Worm (Caenorhabditis elegans): ENCODE results near the gene H12C20.7.

H12C20.7 gene

ce11 chrV:11532964-11533363 is 39.8 kb downstream of the H12C20.7 start (continued):
- TF ChIP-seq ces-1 (GFP tag; optimal IDR thresholded peaks at IDR 0.05) = no peak
- TF ChIP-seq mep-1 (tag; optimal IDR thresholded peaks at IDR 0.05) = peak; percentile 1
- TF ChIP-seq lir-3 (tag; optimal IDR thresholded peaks at IDR 0.05; ENCODE audit: poor library complexity) = no peak
- TF ChIP-seq sup-37 (GFP tag; optimal IDR thresholded peaks at IDR 0.05) = no peak
- no peak for TF ChIP-seq ztf-4 (tag; optimal IDR thresholded peaks at IDR 0.05)
- no peak for TF ChIP-seq mef-2 (tag; optimal IDR thresholded peaks at IDR 0.05)
- TF ChIP-seq fkh-10 (GFP tag; optimal IDR thresholded peaks at IDR 0.05) = no peak
- TF ChIP-seq lin-14 (GFP tag; optimal IDR thresholded peaks at IDR 0.05) = peak; percentile 88
- peak; percentile 13 for TF ChIP-seq efl-3 (GFP tag; optimal IDR thresholded peaks at IDR 0.05)
- peak; percentile 1 to 14 for TF ChIP-seq efl-1 (optimal IDR thresholded peaks at IDR 0.05)
- TF ChIP-seq efl-1 (GFP tag; optimal IDR thresholded peaks at IDR 0.05 in 1 of 2) = peak in 1 of 2 experiments; percentile 90
- peak; percentile 13 for TF ChIP-seq lin-13 (GFP tag; optimal IDR thresholded peaks at IDR 0.05)
- no peak for TF ChIP-seq sptf-1 (tag; optimal IDR thresholded peaks at IDR 0.05)
- TF ChIP-seq nhr-84 (tag; optimal IDR thresholded peaks at IDR 0.05) = no peak
- peak; percentile 27 for TF ChIP-seq pax-3 (tag; optimal IDR thresholded peaks at IDR 0.05)
- TF ChIP-seq ama-1 (optimal IDR thresholded peaks at IDR 0.05) = no peak
- no peak for TF ChIP-seq zip-4 (GFP tag; optimal IDR thresholded peaks at IDR 0.05)
- TF ChIP-seq nhr-20 (tag; optimal IDR thresholded peaks at IDR 0.05) = peak; percentile 63
- TF ChIP-seq ceh-90 (tag; optimal IDR thresholded peaks at IDR 0.05) = no peak
- no peak for TF ChIP-seq ceh-8 (GFP tag; optimal IDR thresholded peaks at IDR 0.05)
- TF ChIP-seq pqm-1 (tag; optimal IDR thresholded peaks at IDR 0.05) = no peak
- no peak for TF ChIP-seq hpl-2 (GFP tag; optimal IDR thresholded peaks at IDR 0.05)
- TF ChIP-seq lin-35 (GFP tag; optimal IDR thresholded peaks at IDR 0.05) = peak in 1 of 2 experiments; percentile 31
- TF ChIP-seq mab-9 (GFP tag; IDR thresholded peaks at IDR 0.05) = 0 out of 2 replicates have a peak, but pooled peaks have one; percentile 38
- no peak for TF ChIP-seq dsc-1 (tag; optimal IDR thresholded peaks at IDR 0.05)
- no peak for TF ChIP-seq fkh-4 (tag; optimal IDR thresholded peaks at IDR 0.05; ENCODE audit: borderline replicate concordance)
- no peak for TF ChIP-seq unc-86 (tag; optimal IDR thresholded peaks at IDR 0.05)
- TF ChIP-seq egl-27 (tag; optimal IDR thresholded peaks at IDR 0.05) = peak in 1 of 2 experiments; percentile 58
- TF ChIP-seq ztf-11 (tag; optimal IDR thresholded peaks at IDR 0.05) = no peak
- TF ChIP-seq vab-15 (tag; optimal IDR thresholded peaks at IDR 0.05) = no peak
- TF ChIP-seq aha-1 (tag; optimal IDR thresholded peaks at IDR 0.05) = no peak
- peak; percentile 41 for TF ChIP-seq rnt-1 (tag; optimal IDR thresholded peaks at IDR 0.05)
- no peak for TF ChIP-seq nhr-47 (tag; optimal IDR thresholded peaks at IDR 0.05)
- TF ChIP-seq irx-1 (tag; optimal IDR thresholded peaks at IDR 0.05) = no peak
- no peak for TF ChIP-seq lin-39 (tag; optimal IDR thresholded peaks at IDR 0.05)
- peak; percentile 27 for TF ChIP-seq skn-1 (tag; optimal IDR thresholded peaks at IDR 0.05)
- TF ChIP-seq C04F5.9 (tag; optimal IDR thresholded peaks at IDR 0.05) = no peak
- no peak for TF ChIP-seq aly-2 (tag; optimal IDR thresholded peaks at IDR 0.05)
- TF ChIP-seq isw-1 (GFP tag; IDR thresholded peaks at IDR 0.05) = no peak
- TF ChIP-seq fos-1 (tag; optimal IDR thresholded peaks at IDR 0.05) = no peak
- peak in 1 of 2 experiments; percentile 57 for TF ChIP-seq mdl-1 (tag; optimal IDR thresholded peaks at IDR 0.05)
- peak in 1 of 2 experiments; percentile 50 for TF ChIP-seq lsy-2 (tag; optimal IDR thresholded peaks at IDR 0.05)
- TF ChIP-seq sox-4 (tag; optimal IDR thresholded peaks at IDR 0.05) = no peak
- TF ChIP-seq alr-1 (tag; optimal IDR thresholded peaks at IDR 0.05; ENCODE audit: borderline replicate concordance) = no peak
- TF ChIP-seq xbp-1 (tag; optimal IDR thresholded peaks at IDR 0.05) = no peak
- no peak; the same call in none of the 2 replicates for TF ChIP-seq nhr-19 (GFP tag; conservative IDR thresholded peaks at IDR 0.05)
- TF ChIP-seq pag-3 (tag; optimal IDR thresholded peaks at IDR 0.05; ENCODE audit: borderline replicate concordance, insufficient read depth) = peak; percentile 59
- TF ChIP-seq fkh-8 (tag; optimal IDR thresholded peaks at IDR 0.05) = no peak
- peak in 1 of 3 experiments; percentile 8 for TF ChIP-seq dpl-1 (GFP tag; optimal IDR thresholded peaks at IDR 0.05)
- no peak for TF ChIP-seq nhr-28 (tag; optimal IDR thresholded peaks at IDR 0.05)
- TF ChIP-seq unc-62 (GFP tag; optimal IDR thresholded peaks at IDR 0.05) = no peak
- peak; percentile 100 for TF ChIP-seq blmp-1 (tag; optimal IDR thresholded peaks at IDR 0.05)
- TF ChIP-seq nhr-237 (tag; optimal IDR thresholded peaks at IDR 0.05) = no peak
- no peak for TF ChIP-seq snpc-4 (tag; optimal IDR thresholded peaks at IDR 0.05)

All from whole organism, L1 larva.